Worm (Caenorhabditis elegans): ENCODE data around the gene clec-71.

DNA sequence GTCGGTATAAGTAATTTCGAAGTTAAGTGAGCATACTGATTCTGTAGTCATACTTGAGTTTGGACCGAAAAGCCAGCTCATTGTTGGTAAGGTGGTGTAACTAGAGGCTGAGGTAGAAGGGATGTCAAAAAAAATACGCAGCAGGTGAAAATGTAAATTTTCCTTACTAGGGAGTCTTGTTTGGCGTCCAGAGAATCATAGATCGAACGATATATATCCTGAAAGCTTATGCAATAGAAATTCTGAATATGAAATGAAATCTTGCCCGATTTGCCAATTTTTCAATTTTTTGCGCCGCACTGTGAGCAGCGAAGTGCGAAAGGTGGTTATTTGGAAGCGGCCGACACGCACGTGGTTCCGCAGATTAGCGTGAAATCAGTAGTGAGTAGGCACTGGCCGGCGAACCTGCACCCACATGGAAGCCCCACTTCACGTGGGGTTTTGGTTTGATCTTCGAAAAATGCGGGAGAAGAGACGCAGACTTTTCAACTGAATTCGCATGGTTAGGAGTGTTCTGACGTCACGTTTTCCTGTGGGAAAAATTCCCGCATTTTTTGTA lies 40.8 kb downstream of the clec-71 start, which contains the start of gene srh-220:
- TF ChIP-seq ama-1 (optimal IDR thresholded peaks at IDR 0.05) (no peak), ama-1 (GFP tag; optimal IDR thresholded peaks at IDR 0.05) (no peak), tlf-1 (GFP tag; optimal IDR thresholded peaks at IDR 0.05) (no peak), snpc-1.3 (tag; optimal IDR thresholded peaks at IDR 0.05; ENCODE audit: insufficient read depth) (no peak), F49E8.2 (tag; optimal IDR thresholded peaks at IDR 0.05; ENCODE audit: insufficient read depth) (no peak), pha-4 (tag; optimal IDR thresholded peaks at IDR 0.05) (no peak), lin-54 (GFP tag; optimal IDR thresholded peaks at IDR 0.05) (no peak), attf-3 (GFP tag; conservative IDR thresholded peaks at IDR 0.05) (no peak), tbx-9 (tag; optimal IDR thresholded peaks at IDR 0.05; ENCODE audit: borderline replicate concordance) (no peak), chd-7 (tag; optimal IDR thresholded peaks at IDR 0.05) (no peak), hlh-12 (tag; optimal IDR thresholded peaks at IDR 0.05) (no peak), nhr-120 (GFP tag; IDR thresholded peaks at IDR 0.05) (no peak)

Measured in whole organism, young adult.